Worm (Caenorhabditis elegans) whole organism, L1 larva: Measurements from ENCODE around the gene glb-29.

Experiments
- F16B12.6 ChIP-seq: fragments of 150-350 bp; optimal IDR thresholded peaks from 2 replicates; lab custom pipeline; 2014; ENCODE audit warnings: missing biosample characterization, missing genetic modification characterization
- Y116A8C.19 ChIP-seq: sonication (generic microtip); optimal IDR thresholded peaks from 2 replicates; lab custom pipeline; 2016; ENCODE audit warnings: missing compliant biosample characterization, missing genetic modification characterization, borderline replicate concordance
- alr-1 ChIP-seq: fragments of 200-800 bp; sonication (Bioruptor generic); optimal IDR thresholded peaks from 2 replicates; lab custom pipeline; 2018; ENCODE audit warnings: borderline replicate concordance, mild to moderate bottlenecking, missing genetic modification characterization, missing compliant biosample characterization
- aly-2 ChIP-seq: fragments of 150-350 bp; optimal IDR thresholded peaks from 2 replicates; lab custom pipeline; 2014; ENCODE audit warnings: missing biosample characterization, missing genetic modification characterization
- ama-1 ChIP-seq: fragments of 150-350 bp; optimal IDR thresholded peaks from 2 replicates; lab custom pipeline; 2014
- ceh-8 ChIP-seq: fragments of 200-800 bp; sonication (Bioruptor generic); optimal IDR thresholded peaks from 2 replicates; lab custom pipeline; 2018; ENCODE audit warnings: mild to moderate bottlenecking, missing genetic modification characterization, moderate library complexity, missing compliant biosample characterization
- ceh-82 ChIP-seq, 3 experiments: fragments of 150-350 bp in 1 of 3; sonication (generic microtip) in 2 of 3; optimal IDR thresholded peaks; 2 replicates each; lab custom pipeline; 2014 to 2017; ENCODE audit warnings: missing biosample characterization in 3 of 3, missing genetic modification characterization in 3 of 3
- ceh-88 ChIP-seq: fragments of 200-800 bp; sonication (Bioruptor generic); IDR thresholded peaks from 2 replicates; pipeline ENCODE4 v1.3.6; 2022; ENCODE audit warnings: missing genetic modification characterization, missing compliant biosample characterization
- ceh-90 ChIP-seq: sonication (generic microtip); optimal IDR thresholded peaks from 2 replicates; lab custom pipeline; 2016; ENCODE audit warnings: missing genetic modification characterization, missing compliant biosample characterization
- ces-1 ChIP-seq: fragments of 150-350 bp; optimal IDR thresholded peaks from 2 replicates; lab custom pipeline; 2014; ENCODE audit warnings: missing biosample characterization, missing genetic modification reagents, missing genetic modification characterization
- dpl-1 ChIP-seq, 3 experiments: fragments of 150-350 bp in 2 of 3; sonication (generic microtip) in 1 of 3; optimal IDR thresholded peaks; 2 replicates each; lab custom pipeline; 2014 to 2017; ENCODE audit warnings: missing biosample characterization in 3 of 3, missing genetic modification characterization in 3 of 3, missing genetic modification reagents in 3 of 3
- efl-1 ChIP-seq, 4 experiments: fragments of 150-350 bp; optimal IDR thresholded peaks in 3 of 4; peaks in 1 of 4; 1 replicate in 1 of 4; 2 replicates in 3 of 4; lab custom pipeline; 2014; ENCODE audit warnings: missing biosample characterization in 2 of 4, missing genetic modification characterization in 2 of 4, missing genetic modification reagents in 2 of 4
- egl-27 ChIP-seq, 2 experiments: fragments of 150-350 bp in 1 of 2; sonication (generic microtip); optimal IDR thresholded peaks; 3 replicates each; lab custom pipeline; 2017 to 2018; ENCODE audit warnings: missing biosample characterization in 2 of 2, missing genetic modification characterization in 2 of 2, missing genetic modification reagents in 2 of 2
- elt-2 ChIP-seq: sonication (generic microtip); optimal IDR thresholded peaks from 2 replicates; lab custom pipeline; 2016; ENCODE audit warnings: missing genetic modification characterization, mild to moderate bottlenecking, inconsistent platforms, missing compliant biosample characterization, missing genetic modification reagents
- fos-1 ChIP-seq: fragments of 150-350 bp; optimal IDR thresholded peaks from 2 replicates; lab custom pipeline; 2014; ENCODE audit warnings: missing biosample characterization, missing genetic modification characterization
- grh-1 ChIP-seq: fragments of 200-800 bp; sonication (Bioruptor generic); IDR thresholded peaks from 2 replicates; pipeline ENCODE4 v1.3.6; 2022; ENCODE audit warnings: missing genetic modification reagents, missing genetic modification characterization, missing compliant biosample characterization
- hlh-17 ChIP-seq: fragments of 200-800 bp; sonication (Bioruptor generic); optimal IDR thresholded peaks from 2 replicates; lab custom pipeline; 2018; ENCODE audit warnings: missing genetic modification characterization, mild to moderate bottlenecking, missing compliant biosample characterization, moderate library complexity, borderline replicate concordance
- hpl-2 ChIP-seq: fragments of 150-350 bp; optimal IDR thresholded peaks from 2 replicates; lab custom pipeline; 2014; ENCODE audit warnings: missing biosample characterization, missing genetic modification reagents, missing genetic modification characterization
- isw-1 ChIP-seq: fragments of 200-800 bp; sonication (Bioruptor generic); IDR thresholded peaks from 2 replicates; pipeline ENCODE4 v1.3.6; 2022; ENCODE audit warnings: missing genetic modification characterization, missing compliant biosample characterization
- lin-13 ChIP-seq: fragments of 150-350 bp; optimal IDR thresholded peaks from 2 replicates; lab custom pipeline; 2014; ENCODE audit warnings: missing biosample characterization, missing genetic modification reagents, missing genetic modification characterization
- lin-14 ChIP-seq: fragments of 200-800 bp; sonication (Bioruptor generic); optimal IDR thresholded peaks from 2 replicates; lab custom pipeline; 2018; ENCODE audit warnings: mild to moderate bottlenecking, missing genetic modification characterization, moderate library complexity, missing compliant biosample characterization
- lin-15B ChIP-seq: fragments of 150-350 bp; sonication (generic microtip); optimal IDR thresholded peaks from 3 replicates; lab custom pipeline; 2014; ENCODE audit warnings: missing biosample characterization, missing genetic modification characterization
- lin-35 ChIP-seq, 2 experiments: fragments of 150-350 bp; optimal IDR thresholded peaks; 2 replicates each; lab custom pipeline; 2014; ENCODE audit warnings: missing biosample characterization in 2 of 2, missing genetic modification characterization in 2 of 2, missing genetic modification reagents in 2 of 2
- lsy-2 ChIP-seq, 2 experiments: fragments of 150-350 bp; optimal IDR thresholded peaks; 2 replicates each; lab custom pipeline; 2014; ENCODE audit warnings: missing biosample characterization in 2 of 2, missing genetic modification characterization in 2 of 2
- mep-1 ChIP-seq: fragments of 150-350 bp; optimal IDR thresholded peaks from 2 replicates; lab custom pipeline; 2014; ENCODE audit warnings: missing biosample characterization, missing genetic modification characterization
- nhr-12 ChIP-seq: sonication (generic microtip); optimal IDR thresholded peaks from 2 replicates; lab custom pipeline; 2017; ENCODE audit warnings: missing biosample characterization, missing genetic modification characterization
- nhr-19 ChIP-seq: fragments of 200-800 bp; sonication (Bioruptor generic); conservative IDR thresholded peaks from 2 replicates; pipeline ENCODE4 v1.3.6; 2022; ENCODE audit warnings: missing genetic modification characterization, missing compliant biosample characterization
- nhr-237 ChIP-seq: fragments of 150-350 bp; optimal IDR thresholded peaks from 2 replicates; lab custom pipeline; 2014; ENCODE audit warnings: missing biosample characterization, missing genetic modification characterization
- nhr-76 ChIP-seq: sonication (generic microtip); optimal IDR thresholded peaks from 2 replicates; lab custom pipeline; 2017; ENCODE audit warnings: missing biosample characterization, missing genetic modification characterization
- nhr-84 ChIP-seq: sonication (generic microtip); optimal IDR thresholded peaks from 2 replicates; lab custom pipeline; 2017; ENCODE audit warnings: missing biosample characterization, missing genetic modification characterization
- nhr-90 ChIP-seq: sonication (generic microtip); optimal IDR thresholded peaks from 2 replicates; lab custom pipeline; 2016; ENCODE audit warnings: mild to moderate bottlenecking, missing genetic modification characterization, missing compliant biosample characterization; ENCODE audit not compliant: poor library complexity
- pax-3 ChIP-seq: fragments of 200-800 bp; sonication (Bioruptor generic); optimal IDR thresholded peaks from 2 replicates; lab custom pipeline; 2018; ENCODE audit warnings: mild to moderate bottlenecking, missing genetic modification characterization, moderate library complexity, missing compliant biosample characterization
- pqm-1 ChIP-seq: sonication (generic microtip); optimal IDR thresholded peaks from 3 replicates; lab custom pipeline; 2017; ENCODE audit warnings: missing biosample characterization, missing genetic modification characterization
- rnt-1 ChIP-seq: sonication (generic microtip); optimal IDR thresholded peaks from 2 replicates; lab custom pipeline; 2016; ENCODE audit warnings: mild to moderate bottlenecking, missing genetic modification characterization, moderate library complexity, missing compliant biosample characterization
- skn-1 ChIP-seq: fragments of 150-350 bp; optimal IDR thresholded peaks from 2 replicates; lab custom pipeline; 2014; ENCODE audit warnings: missing biosample characterization, missing genetic modification characterization
- snu-23 ChIP-seq: sonication (generic microtip); optimal IDR thresholded peaks from 2 replicates; lab custom pipeline; 2016; ENCODE audit warnings: missing genetic modification characterization, missing compliant biosample characterization
- sox-4 ChIP-seq: sonication (generic microtip); optimal IDR thresholded peaks from 2 replicates; lab custom pipeline; 2016; ENCODE audit warnings: missing genetic modification characterization, missing compliant biosample characterization
- tbx-2 ChIP-seq: sonication (generic microtip); optimal IDR thresholded peaks from 2 replicates; lab custom pipeline; 2016; ENCODE audit warnings: missing genetic modification characterization, missing compliant biosample characterization
- tlp-1 ChIP-seq: fragments of 150-350 bp; optimal IDR thresholded peaks from 2 replicates; lab custom pipeline; 2014; ENCODE audit warnings: missing biosample characterization, missing genetic modification characterization
- unc-30 ChIP-seq: sonication (generic microtip); optimal IDR thresholded peaks from 2 replicates; lab custom pipeline; 2017; ENCODE audit warnings: missing biosample characterization, missing genetic modification characterization
- unc-98 ChIP-seq: fragments of 200-800 bp; sonication (Bioruptor generic); IDR thresholded peaks from 2 replicates; pipeline ENCODE4 v1.3.6; 2022; ENCODE audit warnings: missing genetic modification characterization, missing compliant biosample characterization
- xbp-1 ChIP-seq: sonication (generic microtip); optimal IDR thresholded peaks from 2 replicates; lab custom pipeline; 2016; ENCODE audit warnings: missing genetic modification characterization, missing compliant biosample characterization
- zag-1 ChIP-seq: fragments of 150-350 bp; optimal IDR thresholded peaks from 2 replicates; lab custom pipeline; 2014; ENCODE audit warnings: missing biosample characterization, missing genetic modification characterization
- zip-4 ChIP-seq: fragments of 200-800 bp; sonication (Bioruptor generic); optimal IDR thresholded peaks from 2 replicates; lab custom pipeline; 2018; ENCODE audit warnings: mild to moderate bottlenecking, missing genetic modification characterization, moderate library complexity, missing compliant biosample characterization

Gene glb-29

ce11 chrII:11972266-11972665 lies 36.6 kb upstream of the glb-29 start:
- TF ChIP-seq ama-1 (lab: Kevin White, UChicago), result no peak
- no peak for TF ChIP-seq hpl-2 (GFP tag; lab: Kevin White, UChicago)
- TF ChIP-seq Y116A8C.19, result no peak
- TF ChIP-seq pqm-1 (tag; lab: Kevin White, UChicago), result no peak
- no peak for TF ChIP-seq nhr-237 (tag; lab: Kevin White, UChicago)
- TF ChIP-seq tbx-2, result no peak
- TF ChIP-seq fos-1 (tag; lab: Kevin White, UChicago), result no peak
- TF ChIP-seq ceh-88, result no peak
- TF ChIP-seq dpl-1 (GFP tag; optimal IDR thresholded peaks at IDR 0.05; lab: Kevin White, UChicago), result no peak
- TF ChIP-seq isw-1 (GFP tag; lab: Robert Waterston, UW), result no peak
- TF ChIP-seq unc-30 (tag; lab: Kevin White, UChicago), result no peak
- no peak for TF ChIP-seq grh-1 (GFP tag; lab: Robert Waterston, UW)
- TF ChIP-seq zag-1 (tag; lab: Kevin White, UChicago), result no peak
- TF ChIP-seq ceh-8 (GFP tag; lab: Kevin White, UChicago), result no peak
- no peak for TF ChIP-seq ceh-90
- TF ChIP-seq nhr-90 (tag; lab: Kevin White, UChicago), result no peak
- no peak for TF ChIP-seq zip-4
- no peak for TF ChIP-seq pax-3 (tag; lab: Kevin White, UChicago)
- no peak for TF ChIP-seq nhr-76 (tag; lab: Kevin White, UChicago)
- TF ChIP-seq sox-4 (tag; lab: Kevin White, UChicago), result no peak

- TF ChIP-seq alr-1 (tag; lab: Kevin White, UChicago) (no peak), lin-13 (GFP tag; lab: Kevin White, UChicago) (peak; percentile 19)
Observed at ce11 chrII:11973632-11974031, 35.2 kb upstream of the glb-29 start, which contains the start of gene acbp-6. acbp-6 (minus strand) TSS chrII:11973732.

DNA sequence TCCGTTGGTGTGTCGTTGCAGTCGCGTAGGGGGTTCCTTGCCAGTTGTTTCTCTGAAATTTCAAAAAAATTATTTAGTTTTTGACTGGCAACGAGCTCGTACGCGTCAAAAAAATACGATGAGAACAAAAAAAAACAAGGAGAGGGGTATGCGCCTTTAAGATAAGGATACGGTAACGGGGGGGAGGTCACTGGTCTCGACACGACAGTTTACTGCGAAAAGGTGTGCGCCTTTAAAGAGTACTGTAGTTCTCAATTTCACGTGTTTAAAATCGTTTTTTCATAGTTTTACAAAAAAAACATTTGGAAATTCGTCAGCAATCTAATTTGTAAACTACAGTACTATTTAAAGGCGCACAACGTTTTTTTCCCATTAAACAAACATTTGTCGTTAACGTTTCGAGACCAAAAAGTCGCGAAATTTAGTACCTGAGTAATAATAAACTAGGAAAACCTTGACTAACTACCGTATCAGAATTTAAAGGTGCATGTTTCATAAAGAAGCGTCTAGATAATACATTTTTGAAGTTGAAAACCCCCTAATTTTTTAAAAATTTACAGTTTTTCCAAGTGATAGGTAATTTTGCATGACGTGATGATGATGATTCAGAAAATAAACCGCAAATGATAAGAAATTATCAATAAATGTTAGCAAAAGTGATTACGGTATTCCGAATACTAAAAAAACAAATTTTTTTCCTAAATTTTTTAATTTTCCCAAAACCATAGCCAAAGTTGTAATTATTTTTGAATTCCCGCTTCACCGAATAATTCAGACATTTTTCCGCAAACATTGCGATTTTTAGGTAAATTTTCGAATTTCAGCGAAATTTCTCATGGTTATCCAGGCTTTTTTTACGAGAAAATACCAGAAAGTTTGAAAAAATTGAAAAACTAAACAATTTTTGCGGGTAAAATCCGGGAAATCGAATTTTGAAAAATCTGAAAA lies 34.5 kb upstream of the glb-29 start:
- TF ChIP-seq sox-4 (tag; lab: Kevin White, UChicago), result no peak
- TF ChIP-seq tbx-2, result no peak
- TF ChIP-seq ces-1 (GFP tag; lab: Kevin White, UChicago), result no peak
- peak; percentile 36 for TF ChIP-seq pax-3 (tag; lab: Kevin White, UChicago)
- TF ChIP-seq nhr-90 (tag; lab: Kevin White, UChicago), result peak; percentile 24
- no peak for TF ChIP-seq F16B12.6 (tag; lab: Kevin White, UChicago)
- peak; percentile 80 for TF ChIP-seq hlh-17 (GFP tag; lab: Kevin White, UChicago)
- peak; percentile 93 for TF ChIP-seq aly-2 (tag; lab: Kevin White, UChicago)
- TF ChIP-seq rnt-1 (tag; lab: Kevin White, UChicago), result peak; percentile 36
- peak; percentile 4 for TF ChIP-seq xbp-1
- peak; percentile 15 to 23 for TF ChIP-seq efl-1 (optimal IDR thresholded peaks at IDR 0.05; lab: Kevin White, UChicago)
- TF ChIP-seq efl-1 (GFP tag; optimal IDR thresholded peaks at IDR 0.05 in 1 of 2; lab: Kevin White, UChicago), result peak in 1 of 2 experiments; percentile 93
- TF ChIP-seq zip-4, result peak; percentile 3
- TF ChIP-seq lin-35 (GFP tag; optimal IDR thresholded peaks at IDR 0.05; lab: Kevin White, UChicago), result peak in 1 of 2 experiments; percentile 43
- no peak; the same call in 1 of the 2 replicates for TF ChIP-seq grh-1 (GFP tag; lab: Robert Waterston, UW)
- TF ChIP-seq lin-15B, result no peak
- no peak for TF ChIP-seq tlp-1 (tag; lab: Kevin White, UChicago)
- TF ChIP-seq ceh-90, result no peak
- TF ChIP-seq lsy-2 (tag; optimal IDR thresholded peaks at IDR 0.05; lab: Kevin White, UChicago), result peak; percentile 41 to 59
- TF ChIP-seq ceh-88, result no peak; the same call in 1 of the 2 replicates
- peak; percentile 66 for TF ChIP-seq ama-1 (lab: Kevin White, UChicago)
- no peak for TF ChIP-seq skn-1
- no peak for TF ChIP-seq egl-27 (tag; optimal IDR thresholded peaks at IDR 0.05; lab: Kevin White, UChicago)
- TF ChIP-seq nhr-19 (GFP tag; lab: Robert Waterston, UW), result 0 out of 2 replicates have a peak, but pooled peaks have one; percentile 53
- TF ChIP-seq nhr-84 (tag; lab: Kevin White, UChicago), result no peak
- peak; percentile 24 for TF ChIP-seq nhr-12
- TF ChIP-seq lin-14, result no peak
- TF ChIP-seq elt-2 (tag; lab: Kevin White, UChicago), result peak; percentile 37
- TF ChIP-seq snu-23, result peak; percentile 51
- TF ChIP-seq mep-1 (tag; lab: Kevin White, UChicago), result no peak
- TF ChIP-seq unc-30 (tag; lab: Kevin White, UChicago), result no peak
- no peak for TF ChIP-seq unc-98
- no peak for TF ChIP-seq ceh-82 (tag; optimal IDR thresholded peaks at IDR 0.05; lab: Kevin White, UChicago)
- no peak for TF ChIP-seq alr-1 (tag; lab: Kevin White, UChicago)
